ENCODE assay signal across 1 worm cellular context in genomic region chrX:11345471-11345870, ce11.
TF ChIP-seq lines count a peak whose summit lies in the region.

No protein-coding gene starts in this region.

TF ChIP-seq in whole organism, L4 larva, 104 proteins besides CTCF, POLR2A, EP300 and RAD21 (continued from another document):
- TF ChIP-seq fkh-10 (GFP tag; optimal IDR thresholded peaks at IDR 0.05; lab: Kevin White, UChicago) (no peak), mxl-3 (GFP tag; optimal IDR thresholded peaks at IDR 0.05; lab: Kevin White, UChicago) (no peak), unc-62 (GFP tag; optimal IDR thresholded peaks at IDR 0.05 in 1 of 2; lab: Kevin White, UChicago) (no peak), unc-62 (tag; optimal IDR thresholded peaks at IDR 0.05; lab: Kevin White, UChicago) (no peak), vab-7 (GFP tag; IDR thresholded peaks at IDR 0.05; lab: Robert Waterston, UW) (no peak), unc-130 (GFP tag; optimal IDR thresholded peaks at IDR 0.05; lab: Kevin White, UChicago) (no peak)
